Fruit fly (Drosophila melanogaster) whole organism, embryonic: ENCODE data around the gene CG32161.

Experiments
- Abd-B ChIP-seq: fragments of 200-800 bp; sonication (Bioruptor generic); optimal IDR thresholded peaks from 2 replicates; lab custom pipeline; 2018; ENCODE audit warnings: missing biosample characterization, mild to moderate bottlenecking, missing genetic modification characterization, moderate library complexity
- Adf1 ChIP-seq: fragments of 200-800 bp; sonication (Bioruptor generic); IDR thresholded peaks from 2 replicates; pipeline ENCODE4 v1.3.6; 2022; ENCODE audit warnings: missing biosample characterization, missing genetic modification characterization
- Awh ChIP-seq: fragments of 200-800 bp; sonication (Bioruptor generic); IDR thresholded peaks from 2 replicates; pipeline ENCODE4, ENCODE4 v1.3.6; 2022; ENCODE audit warnings: missing biosample characterization, missing genetic modification characterization
- CG11560 ChIP-seq: fragments of 200-800 bp; sonication (Bioruptor generic); IDR thresholded peaks from 3 replicates; pipeline ENCODE4 v1.3.6; 2022; ENCODE audit warnings: missing biosample characterization, missing genetic modification characterization
- CG11723 ChIP-seq: fragments of 200-800 bp; sonication (Bioruptor generic); optimal IDR thresholded peaks from 2 replicates; lab custom pipeline; 2017; ENCODE audit warnings: missing biosample characterization, mild to moderate bottlenecking, missing genetic modification characterization
- CG12219 ChIP-seq: fragments of 200-800 bp; sonication (Bioruptor generic); optimal IDR thresholded peaks from 3 replicates; lab custom pipeline; 2018; ENCODE audit warnings: missing biosample characterization, mild to moderate bottlenecking, missing genetic modification characterization
- CG14050 ChIP-seq: fragments of 200-800 bp; sonication (Bioruptor generic); IDR thresholded peaks from 3 replicates; pipeline ENCODE4 v1.3.6; 2022; ENCODE audit warnings: missing biosample characterization, missing genetic modification characterization
- CG17568 ChIP-seq: fragments of 200-800 bp; sonication (Bioruptor generic); optimal IDR thresholded peaks from 2 replicates; lab custom pipeline; 2018; ENCODE audit warnings: missing biosample characterization, mild to moderate bottlenecking, missing genetic modification characterization, moderate library complexity
- CG18011 ChIP-seq: fragments of 200-800 bp; sonication (Bioruptor generic); optimal IDR thresholded peaks from 2 replicates; lab custom pipeline; 2017; ENCODE audit warnings: missing biosample characterization, missing genetic modification characterization, mild to moderate bottlenecking, moderate library complexity, missing genotype
- CG1832 ChIP-seq: fragments of 200-800 bp; sonication (Bioruptor generic); optimal IDR thresholded peaks from 2 replicates; lab custom pipeline; 2017; ENCODE audit warnings: missing biosample characterization, mild to moderate bottlenecking, missing genetic modification characterization, inconsistent platforms
- CG32532 ChIP-seq: fragments of 200-800 bp; sonication (Bioruptor generic); IDR thresholded peaks from 2 replicates; pipeline ENCODE4 v1.3.6; 2022; ENCODE audit warnings: missing biosample characterization, missing genetic modification characterization
- CG34376 ChIP-seq: fragments of 200-800 bp; sonication (Bioruptor generic); optimal IDR thresholded peaks from 2 replicates; lab custom pipeline; 2018; ENCODE audit warnings: missing biosample characterization, mild to moderate bottlenecking, missing genetic modification characterization
- CG3726 ChIP-seq: fragments of 200-800 bp; sonication (Bioruptor generic); IDR thresholded peaks from 3 replicates; pipeline ENCODE4, ENCODE4 v1.3.6; 2022; ENCODE audit warnings: missing biosample characterization, missing genetic modification characterization
- CG43689 ChIP-seq: fragments of 200-800 bp; sonication (Bioruptor generic); IDR thresholded peaks from 2 replicates; pipeline ENCODE4 v1.3.6; 2022; ENCODE audit warnings: missing biosample characterization, missing genetic modification characterization
- CG7357 ChIP-seq: fragments of 200-800 bp; sonication (Bioruptor generic); IDR thresholded peaks from 3 replicates; pipeline ENCODE4 v1.3.6; 2022; ENCODE audit warnings: missing biosample characterization, missing genetic modification characterization
- CG7786 ChIP-seq: fragments of 200-800 bp; sonication (Bioruptor generic); optimal IDR thresholded peaks from 2 replicates; lab custom pipeline; 2016; ENCODE audit warnings: missing biosample characterization, missing genetic modification characterization
- CG9609 ChIP-seq: fragments of 200-800 bp; sonication (Bioruptor generic); optimal IDR thresholded peaks from 3 replicates; lab custom pipeline; 2016; ENCODE audit warnings: missing biosample characterization, missing genetic modification characterization
- D ChIP-seq, 2 experiments: fragments of 200-800 bp in 1 of 2; fragments of >200 bp in 1 of 2; sonication (Bioruptor generic) in 1 of 2; optimal IDR thresholded peaks; 2 replicates in 1 of 2; 3 replicates in 1 of 2; lab custom pipeline; 2017; ENCODE audit warnings: mild to moderate bottlenecking in 1 of 2, missing biosample characterization in 1 of 2, missing genetic modification characterization in 1 of 2, missing genetic modification reagents in 1 of 2
- Dll ChIP-seq: fragments of 200-800 bp; sonication (Bioruptor generic); IDR thresholded peaks from 4 replicates; pipeline ENCODE4 v1.3.6; 2022; ENCODE audit warnings: missing biosample characterization, missing genetic modification characterization; ENCODE audit not compliant: partially characterized antibody
- Eip74EF ChIP-seq, 2 experiments: fragments of 200-800 bp in 1 of 2; fragments of >200 bp in 1 of 2; sonication (Bioruptor generic) in 1 of 2; optimal IDR thresholded peaks; 2 replicates each; lab custom pipeline; 2017 to 2019; ENCODE audit warnings: missing biosample characterization in 2 of 2, missing genetic modification characterization in 2 of 2, mild to moderate bottlenecking in 1 of 2, moderate library complexity in 1 of 2
- Hmx ChIP-seq: fragments of 200-800 bp; sonication (Bioruptor generic); optimal IDR thresholded peaks from 2 replicates; lab custom pipeline; 2016; ENCODE audit warnings: missing biosample characterization, missing genetic modification characterization
- Hr39 ChIP-seq: fragments of >200 bp; optimal IDR thresholded peaks from 2 replicates; lab custom pipeline; 2017
- Hr78 ChIP-seq, 2 experiments: fragments of 200-800 bp in 1 of 2; fragments of >200 bp in 1 of 2; sonication (Bioruptor generic) in 1 of 2; optimal IDR thresholded peaks; 2 replicates each; lab custom pipeline; 2017 to 2019; ENCODE audit warnings: missing biosample characterization in 2 of 2, missing genetic modification characterization in 2 of 2, mild to moderate bottlenecking in 1 of 2, moderate library complexity in 1 of 2
- NfI ChIP-seq: fragments of 200-800 bp; sonication (Bioruptor generic); optimal IDR thresholded peaks from 3 replicates; lab custom pipeline; 2018; ENCODE audit warnings: missing biosample characterization, mild to moderate bottlenecking, missing genetic modification characterization, moderate library complexity
- ac ChIP-seq: fragments of 200-800 bp; sonication (Bioruptor generic); optimal IDR thresholded peaks from 3 replicates; lab custom pipeline; 2017; ENCODE audit warnings: missing biosample characterization, mild to moderate bottlenecking, missing genetic modification characterization
- aop ChIP-seq: fragments of 200-800 bp; sonication (Bioruptor generic); IDR thresholded peaks from 2 replicates; pipeline ENCODE4 v1.3.6; 2022; ENCODE audit warnings: missing biosample characterization, missing genetic modification characterization
- caup ChIP-seq: fragments of 200-800 bp; sonication (Bioruptor generic); optimal IDR thresholded peaks from 3 replicates; lab custom pipeline; 2017; ENCODE audit warnings: missing biosample characterization, mild to moderate bottlenecking, missing genetic modification characterization, moderate library complexity; ENCODE audit not compliant: severe bottlenecking
- chn ChIP-seq: fragments of 200-800 bp; sonication (Bioruptor generic); optimal IDR thresholded peaks from 2 replicates; lab custom pipeline; 2016; ENCODE audit warnings: missing biosample characterization, missing genetic modification characterization
- danr ChIP-seq: fragments of 200-800 bp; sonication (Bioruptor generic); IDR thresholded peaks from 2 replicates; pipeline ENCODE4 v1.3.6; 2022; ENCODE audit warnings: missing biosample characterization, missing genetic modification characterization
- dimm ChIP-seq: fragments of 200-800 bp; sonication (Bioruptor generic); IDR thresholded peaks from 2 replicates; pipeline ENCODE4 v1.3.6; 2022; ENCODE audit warnings: missing biosample characterization, missing genetic modification characterization
- disco-r ChIP-seq: fragments of 200-800 bp; sonication (Bioruptor generic); optimal IDR thresholded peaks from 2 replicates; lab custom pipeline; 2016; ENCODE audit warnings: missing biosample characterization, missing genetic modification characterization
- dysf ChIP-seq: fragments of 200-800 bp; sonication (Bioruptor generic); IDR thresholded peaks from 3 replicates; pipeline ENCODE4 v1.3.6; 2022; ENCODE audit warnings: missing biosample characterization, missing genetic modification characterization
- exex ChIP-seq: fragments of 200-800 bp; sonication (Bioruptor generic); optimal IDR thresholded peaks from 4 replicates; lab custom pipeline; 2018; ENCODE audit warnings: missing biosample characterization, mild to moderate bottlenecking, missing genetic modification characterization, moderate library complexity
- fru ChIP-seq: fragments of >200 bp; optimal IDR thresholded peaks from 2 replicates; lab custom pipeline; 2017
- gsb ChIP-seq: fragments of 200-800 bp; sonication (Bioruptor generic); IDR thresholded peaks from 2 replicates; pipeline ENCODE4 v1.3.6; 2022; ENCODE audit warnings: missing biosample characterization, missing genetic modification characterization
- kni ChIP-seq: fragments of 200-800 bp; sonication (Bioruptor generic); optimal IDR thresholded peaks from 3 replicates; lab custom pipeline; 2017; ENCODE audit warnings: mild to moderate bottlenecking, missing biosample characterization, missing genetic modification reagents, missing genetic modification characterization
- lola ChIP-seq, 3 experiments: fragments of >200 bp in 2 of 3; fragments of 200-800 bp in 1 of 3; sonication (Bioruptor generic) in 1 of 3; optimal IDR thresholded peaks; 2 replicates each; lab custom pipeline; 2017 to 2019; ENCODE audit warnings: missing biosample characterization in 3 of 3, missing genetic modification characterization in 3 of 3, mild to moderate bottlenecking in 1 of 3, moderate library complexity in 1 of 3
- mld ChIP-seq: fragments of 200-800 bp; sonication (Bioruptor generic); IDR thresholded peaks from 3 replicates; pipeline ENCODE4 v1.3.6; 2022; ENCODE audit warnings: missing biosample characterization, missing genetic modification characterization; ENCODE audit not compliant: partially characterized antibody
- peb ChIP-seq: fragments of 200-800 bp; sonication (Bioruptor generic); IDR thresholded peaks from 2 replicates; pipeline ENCODE4 v1.3.6; 2022; ENCODE audit warnings: missing biosample characterization, missing genetic modification characterization
- phol ChIP-seq: fragments of 200-800 bp; sonication (Bioruptor generic); optimal IDR thresholded peaks from 3 replicates; lab custom pipeline; 2018; ENCODE audit warnings: missing biosample characterization, mild to moderate bottlenecking, missing genetic modification characterization, moderate library complexity
- pros ChIP-seq: fragments of 200-800 bp; sonication (Bioruptor generic); optimal IDR thresholded peaks from 3 replicates; lab custom pipeline; 2019; ENCODE audit warnings: missing biosample characterization, mild to moderate bottlenecking, missing genetic modification characterization, moderate library complexity
- rib ChIP-seq: fragments of 200-800 bp; sonication (Bioruptor generic); IDR thresholded peaks from 2 replicates; pipeline ENCODE4 v1.3.6; 2022; ENCODE audit warnings: missing biosample characterization, missing genetic modification characterization
- ro ChIP-seq: fragments of 200-800 bp; sonication (Bioruptor generic); IDR thresholded peaks from 2 replicates; pipeline ENCODE4 v1.3.6; 2022; ENCODE audit warnings: missing biosample characterization, missing genetic modification characterization
- seq ChIP-seq: fragments of 200-800 bp; sonication (Bioruptor generic); IDR thresholded peaks from 2 replicates; pipeline ENCODE4 v1.3.6; 2022; ENCODE audit warnings: missing biosample characterization, missing genetic modification characterization
- sob ChIP-seq: fragments of 200-800 bp; sonication (Bioruptor generic); IDR thresholded peaks from 2 replicates; pipeline ENCODE4 v1.3.6; 2022; ENCODE audit warnings: missing biosample characterization, missing genetic modification characterization
- tin ChIP-seq: fragments of 200-800 bp; sonication (Bioruptor generic); optimal IDR thresholded peaks from 3 replicates; lab custom pipeline; 2016; ENCODE audit warnings: missing biosample characterization, missing genetic modification characterization
- usp ChIP-seq: fragments of >200 bp; optimal IDR thresholded peaks from 2 replicates; lab custom pipeline; 2017; ENCODE audit warnings: missing biosample characterization, missing genetic modification characterization
- vvl ChIP-seq: fragments of 200-800 bp; sonication (Bioruptor generic); IDR thresholded peaks from 2 replicates; pipeline ENCODE4 v1.3.6; 2022; ENCODE audit warnings: missing biosample characterization, missing genetic modification characterization
- z ChIP-seq: fragments of 200-800 bp; sonication (Bioruptor generic); IDR thresholded peaks from 3 replicates; pipeline ENCODE4 v1.3.6; 2022; ENCODE audit warnings: missing biosample characterization, missing genetic modification characterization
- zfh2 ChIP-seq: fragments of 200-800 bp; sonication (Bioruptor generic); optimal IDR thresholded peaks from 2 replicates; lab custom pipeline; 2016; ENCODE audit warnings: missing biosample characterization, missing genetic modification characterization

The CG32161 gene

DNA sequence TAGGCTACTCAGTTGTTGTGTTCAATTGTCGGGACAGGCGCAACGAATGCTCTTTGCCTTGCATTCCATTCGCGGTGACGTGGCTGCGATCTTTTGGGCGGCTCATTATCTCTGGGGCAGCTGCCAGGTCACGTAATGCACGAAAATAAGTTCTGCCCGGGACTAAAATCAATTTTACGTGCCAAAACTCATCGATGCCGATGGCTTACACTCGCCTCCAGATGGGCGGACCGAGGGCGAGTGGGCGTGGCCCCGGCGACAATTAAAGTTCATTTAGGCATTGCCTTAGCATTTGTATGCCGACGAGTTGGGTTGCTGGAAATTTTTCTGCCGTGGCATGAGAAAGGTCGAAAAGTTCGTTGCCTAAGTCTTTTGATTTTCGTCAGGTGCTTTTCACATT, 9.3 kb upstream of the CG32161 start:
- no peak for TF ChIP-seq CG18011 (GFP tag; lab: Kevin White, UChicago)
- no peak for TF ChIP-seq lola (GFP tag; optimal IDR thresholded peaks at IDR 0.05; lab: Kevin White, UChicago)
- TF ChIP-seq Hr78 (GFP tag; optimal IDR thresholded peaks at IDR 0.05; lab: Kevin White, UChicago): peak in 1 of 2 experiments; percentile 62
- no peak for TF ChIP-seq ro (GFP tag; lab: Robert Waterston, UW)
- TF ChIP-seq kni (GFP tag; lab: Kevin White, UChicago): peak; percentile 35
- TF ChIP-seq disco-r (GFP tag; lab: Kevin White, UChicago): no peak
- TF ChIP-seq danr (GFP tag; lab: Robert Waterston, UW): no peak
- 0 out of 2 replicates have a peak, but pooled peaks have one; percentile 54 for TF ChIP-seq vvl (GFP tag; lab: Robert Waterston, UW)
- no peak for TF ChIP-seq gsb (GFP tag; lab: Robert Waterston, UW)
- TF ChIP-seq Hr39 (lab: Kevin White, UChicago): no peak
- TF ChIP-seq CG43689 (GFP tag; lab: Robert Waterston, UW): no peak
- TF ChIP-seq CG7786 (GFP tag; lab: Kevin White, UChicago): no peak
- no peak for TF ChIP-seq D (optimal IDR thresholded peaks at IDR 0.05; lab: Kevin White, UChicago)
- TF ChIP-seq D (GFP tag; optimal IDR thresholded peaks at IDR 0.05; lab: Kevin White, UChicago): no peak
- TF ChIP-seq peb (GFP tag; lab: Robert Waterston, UW): no peak
- no peak for TF ChIP-seq mld (GFP tag; lab: Robert Waterston, UW)
- TF ChIP-seq CG17568: no peak
- no peak for TF ChIP-seq CG14050 (GFP tag; lab: Robert Waterston, UW)
- TF ChIP-seq Adf1: no peak
- TF ChIP-seq z (GFP tag; lab: Robert Waterston, UW): no peak
- TF ChIP-seq Eip74EF (GFP tag; optimal IDR thresholded peaks at IDR 0.05; lab: Kevin White, UChicago): peak in 1 of 2 experiments; percentile 17
- TF ChIP-seq CG11560 (tag; lab: Robert Waterston, UW): 0 out of 3 replicates have a peak, but pooled peaks have one; percentile 32
- TF ChIP-seq dysf (GFP tag; lab: Robert Waterston, UW): 0 out of 3 replicates have a peak, but pooled peaks have one; percentile 8

DNA sequence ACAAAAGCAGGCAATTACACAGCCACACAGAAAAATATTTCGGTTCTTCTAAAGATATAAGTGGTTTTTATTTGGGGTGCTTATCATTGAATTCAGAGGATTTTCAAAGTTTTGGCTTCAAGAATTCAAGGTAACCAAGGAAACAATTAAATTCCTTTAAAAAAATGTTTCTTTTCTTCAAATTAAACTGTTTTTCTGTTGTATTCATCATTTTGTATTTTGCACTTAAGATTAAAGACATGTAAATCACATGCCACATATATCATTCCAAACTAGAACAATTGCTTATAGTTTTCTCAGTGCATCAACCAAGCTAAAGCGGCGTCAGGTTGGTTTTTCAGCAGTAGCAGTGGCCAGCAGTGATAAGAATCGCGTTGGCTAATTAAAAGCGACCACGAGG, 5.5 kb upstream of the CG32161 start:
- TF ChIP-seq dimm (GFP tag; lab: Robert Waterston, UW): no peak
- no peak for TF ChIP-seq ac (GFP tag; lab: Kevin White, UChicago)
- no peak for TF ChIP-seq pros (GFP tag; lab: Kevin White, UChicago)
- no peak for TF ChIP-seq tin (GFP tag; lab: Kevin White, UChicago)
- no peak for TF ChIP-seq CG11723 (GFP tag; lab: Kevin White, UChicago)
- TF ChIP-seq CG12219 (GFP tag; lab: Kevin White, UChicago): peak; percentile 33
- TF ChIP-seq caup (GFP tag; lab: Kevin White, UChicago): no peak
- no peak for TF ChIP-seq CG1832 (GFP tag; lab: Kevin White, UChicago)
- no peak for TF ChIP-seq rib (GFP tag; lab: Robert Waterston, UW)
- TF ChIP-seq seq: peak; percentile 43; the same call in 1 of the 2 replicates
- TF ChIP-seq Hmx (GFP tag; lab: Kevin White, UChicago): no peak
- no peak for TF ChIP-seq CG32532 (GFP tag; lab: Robert Waterston, UW)
- no peak for TF ChIP-seq fru (lab: Kevin White, UChicago)
- no peak for TF ChIP-seq CG3726 (GFP tag; lab: Robert Waterston, UW)
- TF ChIP-seq zfh2 (GFP tag; lab: Kevin White, UChicago): no peak
- TF ChIP-seq exex: peak; percentile 3
- TF ChIP-seq NfI: peak; percentile 32
- no peak for TF ChIP-seq lola (GFP tag; optimal IDR thresholded peaks at IDR 0.05; lab: Kevin White, UChicago)
- no peak for TF ChIP-seq CG34376
- TF ChIP-seq Awh: no peak
- TF ChIP-seq aop (GFP tag; lab: Robert Waterston, UW): no peak
- TF ChIP-seq Abd-B (GFP tag; lab: Kevin White, UChicago): peak; percentile 30
- TF ChIP-seq Dll: no peak
- TF ChIP-seq usp: no peak
- TF ChIP-seq phol (tag; lab: Kevin White, UChicago): no peak
- no peak for TF ChIP-seq CG9609
- no peak for TF ChIP-seq CG7357 (GFP tag; lab: Robert Waterston, UW)
- TF ChIP-seq sob: 0 out of 2 replicates have a peak, but pooled peaks have one; percentile 6
- TF ChIP-seq chn (GFP tag; lab: Kevin White, UChicago): no peak
